Worm (Caenorhabditis elegans): ENCODE data around the gene npr-41.

ce11 chrII:11545299-11545951 is 35.0 kb downstream of the npr-41 start, which contains the start of gene dnj-13:
- no peak for TF ChIP-seq unc-39 (tag; optimal IDR thresholded peaks at IDR 0.05)
- TF ChIP-seq nhr-12 (tag; optimal IDR thresholded peaks at IDR 0.05) = peak; percentile 43
- peak; percentile 93 for TF ChIP-seq sptf-1 (tag; optimal IDR thresholded peaks at IDR 0.05)
- peak; percentile 83 for TF ChIP-seq ces-1 (GFP tag; optimal IDR thresholded peaks at IDR 0.05)
- TF ChIP-seq elt-1 (tag; optimal IDR thresholded peaks at IDR 0.05; ENCODE audit: borderline replicate concordance, insufficient read depth) = no peak
- TF ChIP-seq nhr-76 (tag; optimal IDR thresholded peaks at IDR 0.05) = no peak
- peak; percentile 82 for TF ChIP-seq ceh-39 (tag; optimal IDR thresholded peaks at IDR 0.05)
- TF ChIP-seq unc-62 (GFP tag; optimal IDR thresholded peaks at IDR 0.05) = peak; percentile 53
- peak; percentile 12 for TF ChIP-seq ztf-11 (tag; optimal IDR thresholded peaks at IDR 0.05)
- TF ChIP-seq tbx-8 (GFP tag; optimal IDR thresholded peaks at IDR 0.05) = no peak
- peak; percentile 95 for TF ChIP-seq mep-1 (tag; optimal IDR thresholded peaks at IDR 0.05)
